Worm (Caenorhabditis elegans): ENCODE data around the gene gasr-8.
A peak's percentile ranks its signal among the peaks of the same experiment; 100 is the strongest.

gasr-8 gene

DNA sequence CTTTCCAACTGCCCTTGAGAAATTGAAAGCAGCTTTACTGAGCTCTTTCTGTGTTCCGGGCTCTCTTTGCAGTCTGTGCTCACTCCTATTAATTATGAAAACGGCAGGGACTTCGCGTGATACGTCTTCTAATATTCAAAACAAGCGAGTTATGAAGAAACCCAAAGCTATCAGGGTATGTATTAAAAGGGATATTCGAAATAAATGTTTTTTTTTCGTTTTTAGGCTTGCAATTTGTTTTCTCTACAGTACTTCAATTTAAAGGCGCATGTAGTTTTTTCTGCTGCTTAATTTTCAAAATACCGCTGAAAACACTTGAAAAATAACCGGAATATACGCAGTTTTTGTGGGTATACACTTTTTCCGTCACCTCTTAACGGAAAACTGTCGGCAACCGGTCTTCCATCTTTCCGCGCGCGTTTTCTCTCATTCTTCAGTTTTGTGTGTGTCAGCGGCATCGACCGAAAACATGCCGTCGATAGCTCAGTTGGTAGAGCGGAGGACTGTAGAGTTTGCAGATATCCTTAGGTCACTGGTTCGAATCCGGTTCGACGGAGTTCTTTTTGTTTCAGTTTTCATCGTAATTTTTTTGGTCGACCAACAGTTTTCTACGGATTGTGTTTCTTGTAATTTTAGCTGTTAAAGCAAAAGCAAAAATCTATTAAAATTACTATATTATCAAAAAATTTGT lies at the start of gene gasr-8 (continued):
- TF ChIP-seq nhr-179 (tag; optimal IDR thresholded peaks at IDR 0.05) (no peak), ztf-22 (GFP tag; optimal IDR thresholded peaks at IDR 0.05) (no peak), pbrm-1 (GFP tag; IDR thresholded peaks at IDR 0.05) (no peak; the same call in 1 of the 2 replicates), hlh-26 (GFP tag; conservative IDR thresholded peaks at IDR 0.05) (no peak), zim-3 (tag; optimal IDR thresholded peaks at IDR 0.05) (no peak), hmg-1.2 (GFP tag; IDR thresholded peaks at IDR 0.05) (peak; percentile 52), ets-4 (GFP tag; optimal IDR thresholded peaks at IDR 0.05) (no peak), madf-3 (GFP tag; IDR thresholded peaks at IDR 0.05) (0 out of 2 replicates have a peak, but pooled peaks have one; percentile 4), aptf-2 (GFP tag; conservative IDR thresholded peaks at IDR 0.05) (no peak), lir-1 (GFP tag; conservative IDR thresholded peaks at IDR 0.05) (no peak), dpl-1 (GFP tag; optimal IDR thresholded peaks at IDR 0.05) (no peak), rpc-1 (optimal IDR thresholded peaks at IDR 0.05) (peak; percentile 66), rpc-1 (tag; optimal IDR thresholded peaks at IDR 0.05) (peak; percentile 82), let-607 (tag; optimal IDR thresholded peaks at IDR 0.05) (no peak), mel-28 (tag; optimal IDR thresholded peaks at IDR 0.05; ENCODE audit: borderline replicate concordance) (no peak), Y79H2A.3 (GFP tag; conservative IDR thresholded peaks at IDR 0.05) (no peak), B0035.1 (tag; optimal IDR thresholded peaks at IDR 0.05) (no peak), nfya-2 (GFP tag; IDR thresholded peaks at IDR 0.05) (no peak), madf-6 (GFP tag; IDR thresholded peaks at IDR 0.05) (peak; percentile 66), tlf-1 (GFP tag; optimal IDR thresholded peaks at IDR 0.05) (no peak), lag-1 (GFP tag; IDR thresholded peaks at IDR 0.05) (no peak), lin-54 (GFP tag; optimal IDR thresholded peaks at IDR 0.05) (peak; percentile 26), Y53F4B.3 (GFP tag; IDR thresholded peaks at IDR 0.05) (no peak), tbx-9 (tag; optimal IDR thresholded peaks at IDR 0.05; ENCODE audit: borderline replicate concordance) (no peak), T07F8.4 (tag; optimal IDR thresholded peaks at IDR 0.05) (no peak), ZK185.1 (tag; optimal IDR thresholded peaks at IDR 0.05; ENCODE audit: poor library complexity, severe bottlenecking) (peak; percentile 45), nhr-27 (tag; optimal IDR thresholded peaks at IDR 0.05) (no peak), atf-7 (tag; optimal IDR thresholded peaks at IDR 0.05) (no peak), B0019.2 (GFP tag; conservative IDR thresholded peaks at IDR 0.05) (no peak), bed-2 (GFP tag; IDR thresholded peaks at IDR 0.05) (no peak), cebp-2 (GFP tag; IDR thresholded peaks at IDR 0.05) (no peak), lin-26 (GFP tag; IDR thresholded peaks at IDR 0.05) (peak; percentile 80), C06A6.2 (GFP tag; conservative IDR thresholded peaks at IDR 0.05) (no peak), ccch-3 (GFP tag; optimal IDR thresholded peaks at IDR 0.05) (no peak), F57A8.1 (GFP tag; optimal IDR thresholded peaks at IDR 0.05) (no peak), him-1 (tag; optimal IDR thresholded peaks at IDR 0.05) (peak; percentile 42), ceh-91 (GFP tag; IDR thresholded peaks at IDR 0.05) (no peak), ceh-58 (GFP tag; IDR thresholded peaks at IDR 0.05) (no peak), sea-2 (GFP tag; IDR thresholded peaks at IDR 0.05) (no peak), D2030.7 (GFP tag; IDR thresholded peaks at IDR 0.05) (peak; percentile 63), bed-1 (GFP tag; IDR thresholded peaks at IDR 0.05) (no peak), F33H1.4 (GFP tag; IDR thresholded peaks at IDR 0.05) (peak; percentile 8; the same call in 1 of the 2 replicates), nhr-80 (tag; optimal IDR thresholded peaks at IDR 0.05) (no peak), Y56A3A.18 (GFP tag; IDR thresholded peaks at IDR 0.05) (no peak), dox-1 (GFP tag; IDR thresholded peaks at IDR 0.05) (peak; percentile 45; the same call in 1 of the 2 replicates), F39B2.1 (GFP tag; IDR thresholded peaks at IDR 0.05) (no peak), egl-44 (GFP tag; IDR thresholded peaks at IDR 0.05) (no peak), nhr-120 (GFP tag; IDR thresholded peaks at IDR 0.05) (no peak)
